Worm (Caenorhabditis elegans) whole organism, L3 larva: ENCODE measurements around the gene ZC443.2.

Experiments
- elt-1 ChIP-seq: fragments of 150-350 bp; optimal IDR thresholded peaks from 2 replicates; lab custom pipeline; 2014; ENCODE audit warnings: missing biosample characterization, missing genetic modification characterization
- ztf-11 ChIP-seq: fragments of 150-350 bp; optimal IDR thresholded peaks from 2 replicates; lab custom pipeline; 2014; ENCODE audit warnings: missing biosample characterization, missing genetic modification characterization

- TF ChIP-seq ztf-11 (tag; lab: Kevin White, UChicago) = no peak
- no peak for TF ChIP-seq elt-1 (tag; lab: Kevin White, UChicago)
These were observed 7.5 kb upstream of the ZC443.2 start for ce11 chrV:12818486-12818885.
